Worm (Caenorhabditis elegans): Measurements from ENCODE around the gene acr-18.

The acr-18 gene

DNA sequence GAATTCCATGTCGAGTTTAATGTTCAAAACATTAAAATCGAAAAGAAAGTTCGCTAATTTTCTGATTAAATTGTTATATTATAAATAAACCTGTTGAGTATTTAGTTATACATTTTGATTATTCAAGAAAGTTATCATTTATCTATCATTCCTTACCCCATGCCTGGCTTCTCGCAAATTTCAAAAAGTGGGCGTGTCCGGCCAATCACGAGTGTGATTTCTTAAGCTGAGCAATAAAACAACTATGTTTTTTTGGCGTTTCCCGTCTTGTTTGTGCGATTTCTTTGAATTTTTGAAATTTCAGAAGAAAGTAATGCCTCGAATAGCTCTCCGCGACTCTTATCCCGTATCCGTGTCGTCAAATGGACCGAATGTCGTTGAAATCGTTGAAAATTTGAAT, 13.7 kb upstream of the acr-18 start, which contains the start of gene fbxa-94:
TSS of gene fbxa-94 (plus strand) at position 301 of the 400 bp plus-strand sequence.
- TF ChIP-seq flt-1 (GFP tag; IDR thresholded peaks at IDR 0.05) (no peak), F13C5.2 (tag; optimal IDR thresholded peaks at IDR 0.05) (no peak)

ce11 chrV:15571006-15571526, 12.1 kb upstream of the acr-18 start, which contains the start of gene fbxa-95:
fbxa-95 (plus strand) TSS chrV:15571476.
- TF ChIP-seq F13C5.2 (tag; optimal IDR thresholded peaks at IDR 0.05) = no peak
- TF ChIP-seq pes-1 (GFP tag; IDR thresholded peaks at IDR 0.05) = no peak
- no peak for TF ChIP-seq scrt-1 (GFP tag; IDR thresholded peaks at IDR 0.05)
- no peak for TF ChIP-seq tra-4 (tag; optimal IDR thresholded peaks at IDR 0.05)
- TF ChIP-seq hmg-4 (GFP tag; optimal IDR thresholded peaks at IDR 0.05) = no peak
- no peak for TF ChIP-seq ceh-36 (tag; optimal IDR thresholded peaks at IDR 0.05)
- no peak for TF ChIP-seq tbx-11 (GFP tag; IDR thresholded peaks at IDR 0.05)
- TF ChIP-seq ama-1 (optimal IDR thresholded peaks at IDR 0.05) = no peak
- no peak for TF ChIP-seq aly-1 (tag; optimal IDR thresholded peaks at IDR 0.05)
- no peak for TF ChIP-seq B0310.2 (tag; optimal IDR thresholded peaks at IDR 0.05)
- TF ChIP-seq ets-7 (tag; optimal IDR thresholded peaks at IDR 0.05) = no peak
- no peak for TF ChIP-seq hnd-1 (tag; optimal IDR thresholded peaks at IDR 0.05)

DNA sequence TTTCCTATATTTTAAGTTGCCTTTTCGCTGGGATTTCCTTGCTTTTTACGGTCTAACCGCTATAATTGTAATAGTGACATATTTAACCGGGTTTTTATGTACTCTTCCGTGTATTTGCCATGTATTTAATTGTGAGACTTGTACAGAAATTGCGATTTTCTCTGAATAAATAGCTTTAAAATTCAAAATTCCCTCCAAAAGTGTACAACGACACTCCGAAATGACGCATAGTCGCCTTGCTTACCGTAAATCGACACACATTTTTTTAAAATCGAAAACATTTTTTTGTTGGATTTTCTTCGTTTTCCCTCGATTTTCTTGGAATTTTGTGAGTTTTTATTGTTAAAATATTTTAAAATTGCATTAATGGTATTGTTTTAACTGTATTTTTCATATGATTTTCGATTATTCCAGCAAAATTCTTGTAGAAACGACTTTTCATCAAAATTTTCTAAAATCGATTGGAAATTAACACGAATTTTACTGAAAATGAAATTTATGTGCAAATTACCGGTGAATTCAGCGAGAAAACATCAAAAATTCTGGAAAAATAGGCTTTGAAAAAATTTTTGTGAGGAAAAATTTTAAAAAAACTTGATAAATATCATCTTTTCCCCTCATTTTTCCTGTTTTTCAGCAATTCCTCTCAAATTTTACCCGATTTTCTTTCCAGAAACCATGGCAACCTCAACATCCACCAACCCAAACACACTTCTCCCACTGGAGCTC, 10.9 kb upstream of the acr-18 start, which contains the start of gene lsm-5:
TSS of gene lsm-5 (plus strand) at position 679 of the 729 bp plus-strand sequence.
- TF ChIP-seq ceh-13 (GFP tag; optimal IDR thresholded peaks at IDR 0.05) (no peak), tra-4 (tag; optimal IDR thresholded peaks at IDR 0.05) (no peak), aly-1 (tag; optimal IDR thresholded peaks at IDR 0.05) (no peak), scrt-1 (GFP tag; IDR thresholded peaks at IDR 0.05) (no peak), ceh-36 (tag; optimal IDR thresholded peaks at IDR 0.05) (no peak), F13C5.2 (tag; optimal IDR thresholded peaks at IDR 0.05) (no peak), hmg-4 (GFP tag; optimal IDR thresholded peaks at IDR 0.05) (no peak), tbx-37 (GFP tag; conservative IDR thresholded peaks at IDR 0.05) (no peak), sea-1 (GFP tag; conservative IDR thresholded peaks at IDR 0.05) (no peak), ets-7 (tag; optimal IDR thresholded peaks at IDR 0.05) (no peak), hmbx-1 (tag; optimal IDR thresholded peaks at IDR 0.05) (no peak), B0310.2 (tag; optimal IDR thresholded peaks at IDR 0.05) (no peak), hnd-1 (tag; optimal IDR thresholded peaks at IDR 0.05) (no peak), pes-1 (GFP tag; IDR thresholded peaks at IDR 0.05) (no peak), ama-1 (optimal IDR thresholded peaks at IDR 0.05) (no peak), tbx-11 (GFP tag; IDR thresholded peaks at IDR 0.05) (no peak), flt-1 (GFP tag; IDR thresholded peaks at IDR 0.05) (no peak)

ce11 chrV:15568381-15568780, 9.4 kb upstream of the acr-18 start:
- TF ChIP-seq tbx-37 (GFP tag; conservative IDR thresholded peaks at IDR 0.05) (no peak), sea-1 (GFP tag; conservative IDR thresholded peaks at IDR 0.05) (no peak), ceh-36 (tag; optimal IDR thresholded peaks at IDR 0.05) (no peak), aly-1 (tag; optimal IDR thresholded peaks at IDR 0.05) (no peak), hmg-4 (GFP tag; optimal IDR thresholded peaks at IDR 0.05) (no peak), tra-4 (tag; optimal IDR thresholded peaks at IDR 0.05) (no peak), flt-1 (GFP tag; IDR thresholded peaks at IDR 0.05) (no peak), pes-1 (GFP tag; IDR thresholded peaks at IDR 0.05) (no peak), ama-1 (optimal IDR thresholded peaks at IDR 0.05) (no peak), hmbx-1 (tag; optimal IDR thresholded peaks at IDR 0.05) (no peak), F13C5.2 (tag; optimal IDR thresholded peaks at IDR 0.05) (no peak)

- TF ChIP-seq aly-1 (tag; optimal IDR thresholded peaks at IDR 0.05) (no peak), ets-7 (tag; optimal IDR thresholded peaks at IDR 0.05) (no peak), scrt-1 (GFP tag; IDR thresholded peaks at IDR 0.05) (no peak), sea-1 (GFP tag; conservative IDR thresholded peaks at IDR 0.05) (no peak), ceh-36 (tag; optimal IDR thresholded peaks at IDR 0.05) (no peak), F13C5.2 (tag; optimal IDR thresholded peaks at IDR 0.05) (no peak), hmg-4 (GFP tag; optimal IDR thresholded peaks at IDR 0.05) (no peak), hnd-1 (tag; optimal IDR thresholded peaks at IDR 0.05) (no peak), tra-4 (tag; optimal IDR thresholded peaks at IDR 0.05) (no peak), tbx-11 (GFP tag; IDR thresholded peaks at IDR 0.05) (no peak), ama-1 (optimal IDR thresholded peaks at IDR 0.05) (no peak), ceh-13 (GFP tag; optimal IDR thresholded peaks at IDR 0.05) (no peak), B0310.2 (tag; optimal IDR thresholded peaks at IDR 0.05) (no peak), hmbx-1 (tag; optimal IDR thresholded peaks at IDR 0.05) (no peak), flt-1 (GFP tag; IDR thresholded peaks at IDR 0.05) (no peak), tbx-37 (GFP tag; conservative IDR thresholded peaks at IDR 0.05) (no peak), pes-1 (GFP tag; IDR thresholded peaks at IDR 0.05) (no peak)
These were observed 8.4 kb upstream of the acr-18 start, which contains the start of gene acs-2 for ce11 chrV:15567344-15567804. acs-2 (plus strand) TSS chrV:15567394.

- TF ChIP-seq flt-1 (GFP tag; IDR thresholded peaks at IDR 0.05) (no peak), hmbx-1 (tag; optimal IDR thresholded peaks at IDR 0.05) (no peak), ceh-36 (tag; optimal IDR thresholded peaks at IDR 0.05) (no peak), sea-1 (GFP tag; conservative IDR thresholded peaks at IDR 0.05) (no peak), ama-1 (optimal IDR thresholded peaks at IDR 0.05) (no peak), tbx-11 (GFP tag; IDR thresholded peaks at IDR 0.05) (no peak), tbx-37 (GFP tag; conservative IDR thresholded peaks at IDR 0.05) (no peak)
These were observed 7.7 kb upstream of the acr-18 start for ce11 chrV:15566511-15567178.

ce11 chrV:15563985-15564384, 5.0 kb upstream of the acr-18 start:
- TF ChIP-seq hnd-1 (tag; optimal IDR thresholded peaks at IDR 0.05) = no peak
- no peak for TF ChIP-seq ama-1 (optimal IDR thresholded peaks at IDR 0.05)
- TF ChIP-seq sea-1 (GFP tag; conservative IDR thresholded peaks at IDR 0.05) = no peak
- no peak for TF ChIP-seq ceh-36 (tag; optimal IDR thresholded peaks at IDR 0.05)
- no peak for TF ChIP-seq B0310.2 (tag; optimal IDR thresholded peaks at IDR 0.05)

Measured in whole organism, early embryonic.